Worm (Caenorhabditis elegans) whole organism, L3 larva: ENCODE measurements around the gene W08G11.5.

Source experiments
- R02D3.7 ChIP-seq: fragments of 150-350 bp; optimal IDR thresholded peaks from 2 replicates; lab custom pipeline; 2014; ENCODE audit warnings: missing biosample characterization, missing genetic modification characterization
- ZK546.5 ChIP-seq: sonication (generic microtip); optimal IDR thresholded peaks from 2 replicates; lab custom pipeline; 2017; ENCODE audit warnings: missing biosample characterization, missing genetic modification characterization
- aly-2 ChIP-seq: fragments of 150-350 bp; optimal IDR thresholded peaks from 2 replicates; lab custom pipeline; 2014; ENCODE audit warnings: missing biosample characterization, missing genetic modification characterization
- ama-1 ChIP-seq: fragments of 150-350 bp; optimal IDR thresholded peaks from 2 replicates; lab custom pipeline; 2018
- ceh-16 ChIP-seq: sonication (generic microtip); optimal IDR thresholded peaks from 2 replicates; lab custom pipeline; 2017; ENCODE audit warnings: missing biosample characterization, missing genetic modification characterization
- ceh-82 ChIP-seq: fragments of 150-350 bp; optimal IDR thresholded peaks from 2 replicates; lab custom pipeline; 2014; ENCODE audit warnings: missing biosample characterization, missing genetic modification characterization
- ceh-9 ChIP-seq: sonication (generic microtip); optimal IDR thresholded peaks from 2 replicates; lab custom pipeline; 2018; ENCODE audit warnings: missing biosample characterization, missing genetic modification characterization
- daf-12 ChIP-seq: fragments of 150-350 bp; optimal IDR thresholded peaks from 2 replicates; lab custom pipeline; 2014; ENCODE audit warnings: missing biosample characterization, missing genetic modification reagents, missing genetic modification characterization
- egl-27 ChIP-seq: sonication (generic microtip); optimal IDR thresholded peaks from 4 replicates; lab custom pipeline; 2017; ENCODE audit warnings: missing biosample characterization, missing genetic modification reagents, missing genetic modification characterization
- egl-5 ChIP-seq: fragments of 150-350 bp; optimal IDR thresholded peaks from 2 replicates; lab custom pipeline; 2017; ENCODE audit warnings: missing biosample characterization, missing genetic modification reagents, missing genetic modification characterization, inconsistent platforms
- elt-1 ChIP-seq: fragments of 150-350 bp; optimal IDR thresholded peaks from 2 replicates; lab custom pipeline; 2014; ENCODE audit warnings: missing biosample characterization, missing genetic modification characterization
- elt-2 ChIP-seq: sonication (generic microtip); optimal IDR thresholded peaks from 2 replicates; lab custom pipeline; 2016; ENCODE audit warnings: missing genetic modification reagents, mild to moderate bottlenecking, missing genetic modification characterization, missing compliant biosample characterization
- elt-3 ChIP-seq, 3 experiments: fragments of 150-350 bp in 1 of 3; sonication (generic microtip) in 2 of 3; optimal IDR thresholded peaks; 2 replicates in 2 of 3; 4 replicates in 1 of 3; lab custom pipeline; 2014 to 2017; ENCODE audit warnings: missing biosample characterization in 3 of 3, missing genetic modification characterization in 3 of 3
- eor-1 ChIP-seq, 2 experiments: fragments of 150-350 bp; optimal IDR thresholded peaks; 2 replicates each; lab custom pipeline; 2014 to 2018; ENCODE audit warnings: missing biosample characterization in 2 of 2, missing genetic modification characterization in 2 of 2
- fkh-10 ChIP-seq: sonication (generic microtip); optimal IDR thresholded peaks from 2 replicates; lab custom pipeline; 2017; ENCODE audit warnings: missing biosample characterization, missing genetic modification reagents, missing genetic modification characterization
- fkh-2 ChIP-seq: fragments of 150-350 bp; optimal IDR thresholded peaks from 2 replicates; lab custom pipeline; 2014; ENCODE audit warnings: missing biosample characterization, missing genetic modification reagents, missing genetic modification characterization
- fos-1 ChIP-seq: fragments of 150-350 bp; optimal IDR thresholded peaks from 2 replicates; lab custom pipeline; 2014; ENCODE audit warnings: missing biosample characterization, missing genetic modification characterization
- hmg-11 ChIP-seq: sonication (generic microtip); optimal IDR thresholded peaks from 2 replicates; lab custom pipeline; 2016; ENCODE audit warnings: missing genetic modification characterization, missing compliant biosample characterization
- jun-1 ChIP-seq: fragments of 150-350 bp; optimal IDR thresholded peaks from 2 replicates; lab custom pipeline; 2014; ENCODE audit warnings: missing biosample characterization, missing genetic modification reagents, missing genetic modification characterization
- lin-15B ChIP-seq: fragments of 150-350 bp; optimal IDR thresholded peaks from 2 replicates; lab custom pipeline; 2014; ENCODE audit warnings: missing biosample characterization, missing genetic modification characterization
- lin-39 ChIP-seq: fragments of 150-350 bp; optimal IDR thresholded peaks from 2 replicates; lab custom pipeline; 2018; ENCODE audit warnings: missing biosample characterization, missing genetic modification reagents, missing genetic modification characterization
- lsy-12 ChIP-seq: sonication (generic microtip); optimal IDR thresholded peaks from 2 replicates; lab custom pipeline; 2016; ENCODE audit warnings: mild to moderate bottlenecking, missing genetic modification characterization, missing compliant biosample characterization
- mdl-1 ChIP-seq: fragments of 150-350 bp; optimal IDR thresholded peaks from 2 replicates; lab custom pipeline; 2014; ENCODE audit warnings: missing biosample characterization, missing genetic modification characterization
- mml-1 ChIP-seq: fragments of 150-350 bp; sonication (generic microtip); optimal IDR thresholded peaks from 3 replicates; lab custom pipeline; 2014; ENCODE audit warnings: missing biosample characterization, missing genetic modification characterization
- nfya-1 ChIP-seq: sonication (generic microtip); optimal IDR thresholded peaks from 2 replicates; lab custom pipeline; 2017; ENCODE audit warnings: missing genetic modification characterization, mild to moderate bottlenecking, missing compliant biosample characterization, antibody characterized with exemption, moderate library complexity; ENCODE audit not compliant: insufficient read depth
- nhr-11 ChIP-seq: fragments of 150-350 bp; optimal IDR thresholded peaks from 2 replicates; lab custom pipeline; 2014; ENCODE audit warnings: missing biosample characterization, missing genetic modification characterization
- nhr-12 ChIP-seq: fragments of 150-350 bp; optimal IDR thresholded peaks from 2 replicates; lab custom pipeline; 2014; ENCODE audit warnings: missing biosample characterization, missing genetic modification characterization
- nhr-23 ChIP-seq: fragments of 150-350 bp; optimal IDR thresholded peaks from 2 replicates; lab custom pipeline; 2014; ENCODE audit warnings: missing biosample characterization, missing genetic modification reagents, missing genetic modification characterization
- nhr-237 ChIP-seq: fragments of 150-350 bp; optimal IDR thresholded peaks from 2 replicates; lab custom pipeline; 2014; ENCODE audit warnings: missing biosample characterization, missing genetic modification characterization
- nhr-25 ChIP-seq: sonication (generic microtip); optimal IDR thresholded peaks from 2 replicates; lab custom pipeline; 2017; ENCODE audit warnings: missing biosample characterization, missing genetic modification characterization
- nhr-28 ChIP-seq: fragments of 150-350 bp; optimal IDR thresholded peaks from 2 replicates; lab custom pipeline; 2014; ENCODE audit warnings: missing biosample characterization, missing genetic modification characterization
- nhr-43 ChIP-seq: sonication (generic microtip); optimal IDR thresholded peaks from 2 replicates; lab custom pipeline; 2016; ENCODE audit warnings: mild to moderate bottlenecking, missing genetic modification characterization, missing compliant biosample characterization; ENCODE audit not compliant: poor library complexity, severe bottlenecking
- nhr-67 ChIP-seq: fragments of 150-350 bp; optimal IDR thresholded peaks from 2 replicates; lab custom pipeline; 2014; ENCODE audit warnings: missing biosample characterization, missing genetic modification characterization
- nhr-76 ChIP-seq: fragments of 150-350 bp; sonication (generic microtip); optimal IDR thresholded peaks from 5 replicates; lab custom pipeline; 2014; ENCODE audit warnings: missing biosample characterization, missing genetic modification characterization
- nhr-77 ChIP-seq: fragments of 150-350 bp; optimal IDR thresholded peaks from 2 replicates; lab custom pipeline; 2014; ENCODE audit warnings: missing biosample characterization, missing genetic modification characterization
- pha-4 ChIP-seq: fragments of 150-350 bp; optimal IDR thresholded peaks from 2 replicates; lab custom pipeline; 2014; ENCODE audit warnings: missing biosample characterization, missing genetic modification reagents, missing genetic modification characterization
- pqm-1 ChIP-seq: fragments of 150-350 bp; optimal IDR thresholded peaks from 2 replicates; lab custom pipeline; 2017; ENCODE audit warnings: missing biosample characterization, missing genetic modification characterization, inconsistent platforms
- sea-2 ChIP-seq: fragments of 150-350 bp; sonication (generic microtip); optimal IDR thresholded peaks from 4 replicates; lab custom pipeline; 2014; ENCODE audit warnings: missing biosample characterization, missing genetic modification reagents, missing genetic modification characterization
- skn-1 ChIP-seq: fragments of 150-350 bp; optimal IDR thresholded peaks from 2 replicates; lab custom pipeline; 2014; ENCODE audit warnings: missing biosample characterization, missing genetic modification characterization
- snpc-4 ChIP-seq: fragments of 150-350 bp; optimal IDR thresholded peaks from 2 replicates; lab custom pipeline; 2014; ENCODE audit warnings: missing biosample characterization, missing genetic modification characterization
- tbx-2 ChIP-seq: sonication (generic microtip); optimal IDR thresholded peaks from 2 replicates; lab custom pipeline; 2016; ENCODE audit warnings: mild to moderate bottlenecking, missing genetic modification characterization, missing compliant biosample characterization
- unc-39 ChIP-seq: sonication (generic microtip); optimal IDR thresholded peaks from 4 replicates; lab custom pipeline; 2017; ENCODE audit warnings: missing biosample characterization, missing genetic modification characterization
- unc-62 ChIP-seq: fragments of 150-350 bp; sonication (generic microtip); optimal IDR thresholded peaks from 4 replicates; lab custom pipeline; 2014; ENCODE audit warnings: missing biosample characterization, missing genetic modification reagents, missing genetic modification characterization
- zag-1 ChIP-seq: fragments of 150-350 bp; optimal IDR thresholded peaks from 2 replicates; lab custom pipeline; 2014; ENCODE audit warnings: missing biosample characterization, missing genetic modification characterization
- ztf-11 ChIP-seq: fragments of 150-350 bp; optimal IDR thresholded peaks from 2 replicates; lab custom pipeline; 2014; ENCODE audit warnings: missing biosample characterization, missing genetic modification characterization
- ztf-4 ChIP-seq: fragments of 150-350 bp; optimal IDR thresholded peaks from 2 replicates; lab custom pipeline; 2014; ENCODE audit warnings: missing biosample characterization, missing genetic modification characterization

Gene W08G11.5

ce11 chrV:16377188-16377587 lies 30.9 kb upstream of the W08G11.5 start:
- no peak for TF ChIP-seq fkh-10
- TF ChIP-seq zag-1 (tag; lab: Kevin White, UChicago): no peak
- no peak for TF ChIP-seq mdl-1 (tag; lab: Kevin White, UChicago)
- TF ChIP-seq egl-5 (tag; lab: Kevin White, UChicago): no peak
- TF ChIP-seq fkh-2: no peak
- TF ChIP-seq skn-1 (tag; lab: Kevin White, UChicago): no peak
- no peak for TF ChIP-seq nhr-28 (tag; lab: Kevin White, UChicago)
- TF ChIP-seq nhr-11 (tag; lab: Kevin White, UChicago): no peak
- no peak for TF ChIP-seq nhr-23 (tag; lab: Kevin White, UChicago)
- TF ChIP-seq nhr-12 (tag; lab: Kevin White, UChicago): no peak

ce11 chrV:16376430-16376948 lies 30.2 kb upstream of the W08G11.5 start:
- TF ChIP-seq zag-1 (tag; lab: Kevin White, UChicago): no peak
- no peak for TF ChIP-seq lin-39
- TF ChIP-seq nhr-237: no peak
- no peak for TF ChIP-seq fkh-10
- no peak for TF ChIP-seq daf-12 (tag; lab: Kevin White, UChicago)
- no peak for TF ChIP-seq ZK546.5 (tag; lab: Kevin White, UChicago)
- TF ChIP-seq nhr-67 (tag; lab: Kevin White, UChicago): no peak
- no peak for TF ChIP-seq unc-62 (GFP tag; lab: Kevin White, UChicago)

ce11 chrV:16374676-16375075 lies 28.4 kb upstream of the W08G11.5 start, which contains the start of gene srv-34:
Gene srv-34, minus strand, starts transcription at chrV:16374776.
- TF ChIP-seq ztf-11 (no peak), unc-39 (tag; lab: Kevin White, UChicago) (no peak)

- TF ChIP-seq elt-1 (tag; lab: Kevin White, UChicago): no peak
- TF ChIP-seq tbx-2 (tag; lab: Kevin White, UChicago): peak; percentile 63
- no peak for TF ChIP-seq nhr-11 (tag; lab: Kevin White, UChicago)
- TF ChIP-seq nhr-43 (tag; lab: Kevin White, UChicago): peak; percentile 73
- TF ChIP-seq nhr-12 (tag; lab: Kevin White, UChicago): no peak
- TF ChIP-seq unc-62 (GFP tag; lab: Kevin White, UChicago): no peak
- no peak for TF ChIP-seq zag-1 (tag; lab: Kevin White, UChicago)
- TF ChIP-seq skn-1 (tag; lab: Kevin White, UChicago): peak; percentile 65
- no peak for TF ChIP-seq R02D3.7
- peak; percentile 2 for TF ChIP-seq nhr-23 (tag; lab: Kevin White, UChicago)
- TF ChIP-seq ceh-16 (tag; lab: Kevin White, UChicago): no peak
- TF ChIP-seq elt-3 (tag; optimal IDR thresholded peaks at IDR 0.05; lab: Kevin White, UChicago): peak in 1 of 3 experiments; percentile 8
- peak; percentile 71 for TF ChIP-seq elt-2 (tag; lab: Kevin White, UChicago)
- TF ChIP-seq mdl-1 (tag; lab: Kevin White, UChicago): no peak
- peak; percentile 16 for TF ChIP-seq snpc-4 (tag; lab: Kevin White, UChicago)
- no peak for TF ChIP-seq ceh-9
- TF ChIP-seq nhr-67 (tag; lab: Kevin White, UChicago): no peak
- TF ChIP-seq unc-39 (tag; lab: Kevin White, UChicago): no peak
- TF ChIP-seq ztf-11: no peak
- TF ChIP-seq hmg-11 (tag; lab: Kevin White, UChicago): peak; percentile 83
- TF ChIP-seq daf-12 (tag; lab: Kevin White, UChicago): no peak
- no peak for TF ChIP-seq fkh-10
- TF ChIP-seq sea-2 (GFP tag; lab: Kevin White, UChicago): no peak
- no peak for TF ChIP-seq fkh-2
- TF ChIP-seq fos-1 (tag; lab: Kevin White, UChicago): no peak
- no peak for TF ChIP-seq nhr-76 (tag; lab: Kevin White, UChicago)
- peak; percentile 61 for TF ChIP-seq nhr-25 (tag; lab: Kevin White, UChicago)
- no peak for TF ChIP-seq ceh-82 (tag; lab: Kevin White, UChicago)
- TF ChIP-seq lin-15B (tag; lab: Kevin White, UChicago): peak; percentile 48
- peak; percentile 21 for TF ChIP-seq ztf-4 (tag; lab: Kevin White, UChicago)
- TF ChIP-seq eor-1 (tag; optimal IDR thresholded peaks at IDR 0.05; lab: Kevin White, UChicago): no peak
- peak; percentile 66 for TF ChIP-seq jun-1 (tag; lab: Kevin White, UChicago)
- TF ChIP-seq pqm-1 (tag; lab: Kevin White, UChicago): peak; percentile 25
- TF ChIP-seq egl-27 (tag; lab: Kevin White, UChicago): no peak
- peak; percentile 64 for TF ChIP-seq nfya-1 (tag; lab: Kevin White, UChicago)
- no peak for TF ChIP-seq aly-2 (tag; lab: Kevin White, UChicago)
- no peak for TF ChIP-seq ama-1
- peak; percentile 68 for TF ChIP-seq pha-4 (tag; lab: Kevin White, UChicago)
- no peak for TF ChIP-seq ZK546.5 (tag; lab: Kevin White, UChicago)
- peak; percentile 71 for TF ChIP-seq lsy-12 (tag; lab: Kevin White, UChicago)
- TF ChIP-seq nhr-77: no peak
- no peak for TF ChIP-seq mml-1
Measured at ce11 chrV:16370039-16370438, 23.7 kb upstream of the W08G11.5 start.
